Worm (Caenorhabditis elegans): ENCODE data around the gene ant-1.1.

DNA sequence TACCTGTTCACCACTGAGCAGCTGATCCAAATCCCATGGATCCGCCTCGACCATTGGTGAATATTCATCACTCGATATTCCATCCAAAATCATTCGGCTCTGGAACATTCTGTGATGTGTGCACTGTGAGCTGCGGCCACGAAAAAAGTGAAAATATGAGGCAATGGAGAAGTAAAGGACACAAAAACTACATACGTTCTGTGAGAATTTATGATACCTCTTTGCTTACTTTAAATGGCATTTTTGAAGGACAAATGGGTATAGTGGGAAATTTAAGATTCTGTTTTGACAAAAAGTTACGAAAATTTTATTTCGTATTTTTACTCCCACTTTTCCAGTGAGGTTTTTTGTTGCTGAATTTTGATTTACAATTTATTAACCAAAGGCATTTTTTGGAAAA lies 29.4 kb downstream of the ant-1.1 start, which contains the start of gene twk-40:
- TF ChIP-seq ztf-11 (tag; optimal IDR thresholded peaks at IDR 0.05) (no peak), lin-13 (tag; optimal IDR thresholded peaks at IDR 0.05) (no peak), elt-1 (tag; optimal IDR thresholded peaks at IDR 0.05; ENCODE audit: borderline replicate concordance, insufficient read depth) (no peak), elt-3 (tag; optimal IDR thresholded peaks at IDR 0.05) (no peak), unc-62 (GFP tag; optimal IDR thresholded peaks at IDR 0.05) (no peak)
